Fruit fly (Drosophila melanogaster) whole organism, embryonic: ENCODE data around the gene kat80.

Source experiments
- Bteb2 ChIP-seq: fragments of 200-800 bp; sonication (Bioruptor generic); optimal IDR thresholded peaks from 2 replicates; lab custom pipeline; 2016; ENCODE audit warnings: missing biosample characterization, missing genetic modification characterization
- CG10565 ChIP-seq: fragments of 200-800 bp; sonication (Bioruptor generic); optimal IDR thresholded peaks from 3 replicates; lab custom pipeline; 2016; ENCODE audit warnings: missing biosample characterization, mild to moderate bottlenecking, missing genetic modification characterization
- CG11085 ChIP-seq: fragments of 200-800 bp; sonication (Bioruptor generic); IDR thresholded peaks from 2 replicates; pipeline ENCODE4 v1.3.6; 2022; ENCODE audit warnings: missing biosample characterization, missing genetic modification characterization
- CG11504 ChIP-seq: fragments of 200-800 bp; sonication (Bioruptor generic); optimal IDR thresholded peaks from 3 replicates; lab custom pipeline; 2019; ENCODE audit warnings: missing biosample characterization, mild to moderate bottlenecking, missing genetic modification characterization, moderate library complexity
- CG12236 ChIP-seq: fragments of 200-800 bp; sonication (Bioruptor generic); optimal IDR thresholded peaks from 2 replicates; lab custom pipeline; 2016; ENCODE audit warnings: missing biosample characterization, missing genetic modification characterization
- CG12744 ChIP-seq: fragments of 200-800 bp; sonication (Bioruptor generic); optimal IDR thresholded peaks from 2 replicates; lab custom pipeline; 2016; ENCODE audit warnings: missing biosample characterization, missing genetic modification characterization
- CG13123 ChIP-seq: fragments of 200-800 bp; sonication (Bioruptor generic); optimal IDR thresholded peaks from 2 replicates; lab custom pipeline; 2016; ENCODE audit warnings: missing biosample characterization, missing genetic modification characterization
- CG15269 ChIP-seq: fragments of 200-800 bp; sonication (Bioruptor generic); optimal IDR thresholded peaks from 2 replicates; lab custom pipeline; 2018; ENCODE audit warnings: missing biosample characterization, mild to moderate bottlenecking, missing genetic modification characterization, moderate library complexity
- CG17359 ChIP-seq: fragments of 200-800 bp; sonication (Bioruptor generic); optimal IDR thresholded peaks from 3 replicates; lab custom pipeline; 2018; ENCODE audit warnings: missing biosample characterization, mild to moderate bottlenecking, missing genetic modification characterization, moderate library complexity
- CG31224 ChIP-seq: fragments of 200-800 bp; sonication (Bioruptor generic); IDR thresholded peaks from 2 replicates; pipeline ENCODE4 v1.3.6; 2022; ENCODE audit warnings: missing biosample characterization, missing genetic modification characterization
- CG3281 ChIP-seq: fragments of 200-800 bp; sonication (Bioruptor generic); optimal IDR thresholded peaks from 3 replicates; lab custom pipeline; 2017; ENCODE audit warnings: missing biosample characterization, mild to moderate bottlenecking, missing genetic modification characterization
- CG33213 ChIP-seq: fragments of 200-800 bp; sonication (Bioruptor generic); optimal IDR thresholded peaks from 3 replicates; lab custom pipeline; 2016; ENCODE audit warnings: missing biosample characterization, missing genetic modification characterization
- CG6654 ChIP-seq: fragments of 200-800 bp; sonication (Bioruptor generic); optimal IDR thresholded peaks from 2 replicates; lab custom pipeline; 2017; ENCODE audit warnings: missing biosample characterization, mild to moderate bottlenecking, missing genetic modification characterization
- CG7786 ChIP-seq: fragments of 200-800 bp; sonication (Bioruptor generic); optimal IDR thresholded peaks from 2 replicates; lab custom pipeline; 2016; ENCODE audit warnings: missing biosample characterization, missing genetic modification characterization
- CG8478 ChIP-seq: fragments of >200 bp; optimal IDR thresholded peaks from 2 replicates; lab custom pipeline; 2018
- CG8765 ChIP-seq: fragments of 200-800 bp; sonication (Bioruptor generic); IDR thresholded peaks from 2 replicates; pipeline ENCODE4 v1.3.6; 2022; ENCODE audit warnings: missing biosample characterization, missing genetic modification characterization
- CG9215 ChIP-seq: fragments of 200-800 bp; sonication (Bioruptor generic); IDR thresholded peaks from 2 replicates; pipeline ENCODE4 v1.3.6; 2022; ENCODE audit warnings: missing biosample characterization, missing genetic modification characterization
- Camta ChIP-seq: fragments of 200-800 bp; sonication (Bioruptor generic); optimal IDR thresholded peaks from 2 replicates; lab custom pipeline; 2016; ENCODE audit warnings: missing biosample characterization, missing genetic modification characterization
- Dp ChIP-seq: fragments of 200-800 bp; sonication (Bioruptor generic); optimal IDR thresholded peaks from 2 replicates; lab custom pipeline; 2018; ENCODE audit warnings: missing biosample characterization, mild to moderate bottlenecking, missing genetic modification characterization, moderate library complexity
- Drgx ChIP-seq: fragments of 200-800 bp; sonication (Bioruptor generic); IDR thresholded peaks from 2 replicates; pipeline ENCODE4 v1.3.6; 2022; ENCODE audit warnings: missing biosample characterization, missing genetic modification characterization
- Fer2 ChIP-seq: fragments of 200-800 bp; sonication (Bioruptor generic); optimal IDR thresholded peaks from 2 replicates; lab custom pipeline; 2018; ENCODE audit warnings: missing biosample characterization, mild to moderate bottlenecking, missing genetic modification characterization, moderate library complexity
- Gsc ChIP-seq: fragments of 200-800 bp; sonication (Bioruptor generic); IDR thresholded peaks from 2 replicates; pipeline ENCODE4 v1.3.6; 2022; ENCODE audit warnings: missing biosample characterization, missing genetic modification characterization
- HLH54F ChIP-seq: fragments of 200-800 bp; sonication (Bioruptor generic); optimal IDR thresholded peaks from 3 replicates; lab custom pipeline; 2016; ENCODE audit warnings: missing biosample characterization, missing genetic modification characterization
- Hmx ChIP-seq: fragments of 200-800 bp; sonication (Bioruptor generic); optimal IDR thresholded peaks from 2 replicates; lab custom pipeline; 2016; ENCODE audit warnings: missing biosample characterization, missing genetic modification characterization
- Mad ChIP-seq: fragments of 200-800 bp; sonication (Bioruptor generic); optimal IDR thresholded peaks from 2 replicates; lab custom pipeline; 2016; ENCODE audit warnings: missing biosample characterization, missing genetic modification characterization
- NC2β ChIP-seq: fragments of 200-800 bp; sonication (Bioruptor generic); optimal IDR thresholded peaks from 2 replicates; lab custom pipeline; 2016; ENCODE audit warnings: missing biosample characterization, missing genetic modification characterization
- Ptx1 ChIP-seq: fragments of 200-800 bp; sonication (Bioruptor generic); IDR thresholded peaks from 2 replicates; pipeline ENCODE4 v1.3.6; 2022; ENCODE audit warnings: missing biosample characterization, missing genetic modification characterization
- Sry-β ChIP-seq: fragments of 200-800 bp; sonication (Bioruptor generic); optimal IDR thresholded peaks from 2 replicates; lab custom pipeline; 2018; ENCODE audit warnings: missing biosample characterization, mild to moderate bottlenecking, missing genetic modification characterization, moderate library complexity
- Sry-δ ChIP-seq: fragments of 200-800 bp; sonication (Bioruptor generic); optimal IDR thresholded peaks from 2 replicates; lab custom pipeline; 2016; ENCODE audit warnings: missing biosample characterization, missing genetic modification characterization
- Stat92E ChIP-seq, 3 experiments: fragments of >200 bp in 2 of 3; fragments of 200-800 bp in 1 of 3; sonication (Bioruptor generic) in 1 of 3; optimal IDR thresholded peaks; 2 replicates each; lab custom pipeline; 2017 to 2019; ENCODE audit warnings: missing biosample characterization in 3 of 3, missing genetic modification characterization in 3 of 3, mild to moderate bottlenecking in 1 of 3, moderate library complexity in 1 of 3
- Xrp1 ChIP-seq: fragments of 200-800 bp; sonication (Bioruptor generic); IDR thresholded peaks from 2 replicates; pipeline ENCODE4 v1.3.6; 2022; ENCODE audit warnings: missing biosample characterization, missing genetic modification characterization
- ara ChIP-seq: fragments of 200-800 bp; sonication (Bioruptor generic); IDR thresholded peaks from 2 replicates; pipeline ENCODE4 v1.3.6; 2022; ENCODE audit warnings: missing biosample characterization, missing genetic modification characterization
- chn ChIP-seq: fragments of 200-800 bp; sonication (Bioruptor generic); optimal IDR thresholded peaks from 2 replicates; lab custom pipeline; 2016; ENCODE audit warnings: missing biosample characterization, missing genetic modification characterization
- ci ChIP-seq: fragments of 200-800 bp; sonication (Bioruptor generic); IDR thresholded peaks from 3 replicates; pipeline ENCODE4 v1.3.6; 2022; ENCODE audit warnings: missing biosample characterization, missing genetic modification characterization
- crc ChIP-seq: fragments of 200-800 bp; sonication (Bioruptor generic); optimal IDR thresholded peaks from 2 replicates; lab custom pipeline; 2016; ENCODE audit warnings: missing biosample characterization, missing genetic modification characterization
- ftz-f1 ChIP-seq: fragments of 200-800 bp; sonication (Bioruptor generic); optimal IDR thresholded peaks from 2 replicates; lab custom pipeline; 2016; ENCODE audit warnings: missing biosample characterization, missing genetic modification characterization
- gce ChIP-seq: fragments of 200-800 bp; sonication (Bioruptor generic); IDR thresholded peaks from 3 replicates; pipeline ENCODE4 v1.3.6; 2022; ENCODE audit warnings: missing biosample characterization, missing genetic modification characterization
- gcm2 ChIP-seq: fragments of 200-800 bp; sonication (Bioruptor generic); optimal IDR thresholded peaks from 2 replicates; lab custom pipeline; 2016; ENCODE audit warnings: missing biosample characterization, missing genetic modification characterization
- gro ChIP-seq: fragments of 200-800 bp; sonication (Bioruptor generic); optimal IDR thresholded peaks from 2 replicates; lab custom pipeline; 2016; ENCODE audit warnings: missing biosample characterization, missing genetic modification characterization
- her ChIP-seq: fragments of 200-800 bp; sonication (Bioruptor generic); optimal IDR thresholded peaks from 2 replicates; lab custom pipeline; 2016; ENCODE audit warnings: missing biosample characterization, missing genetic modification characterization
- kni ChIP-seq: fragments of 200-800 bp; sonication (Bioruptor generic); optimal IDR thresholded peaks from 3 replicates; lab custom pipeline; 2017; ENCODE audit warnings: mild to moderate bottlenecking, missing biosample characterization, missing genetic modification reagents, missing genetic modification characterization
- lab ChIP-seq: fragments of 200-800 bp; sonication (Bioruptor generic); optimal IDR thresholded peaks from 3 replicates; lab custom pipeline; 2017; ENCODE audit warnings: missing biosample characterization, missing genetic modification characterization, mild to moderate bottlenecking, moderate library complexity, missing genetic modification reagents
- nerfin-2 ChIP-seq: fragments of 200-800 bp; sonication (Bioruptor generic); IDR thresholded peaks from 2 replicates; pipeline ENCODE4 v1.3.6; 2022; ENCODE audit warnings: missing biosample characterization, missing genetic modification characterization; ENCODE audit not compliant: partially characterized antibody
- nmo ChIP-seq: fragments of 200-800 bp; sonication (Bioruptor generic); optimal IDR thresholded peaks from 2 replicates; lab custom pipeline; 2018; ENCODE audit warnings: missing biosample characterization, mild to moderate bottlenecking, missing genetic modification characterization, moderate library complexity
- odd ChIP-seq: fragments of 200-800 bp; sonication (Bioruptor generic); optimal IDR thresholded peaks from 2 replicates; lab custom pipeline; 2017; ENCODE audit warnings: missing biosample characterization, mild to moderate bottlenecking, missing genetic modification characterization
- pan ChIP-seq, 4 experiments: fragments of >200 bp in 3 of 4; fragments of 200-800 bp in 1 of 4; sonication (Bioruptor generic) in 1 of 4; optimal IDR thresholded peaks in 3 of 4; IDR thresholded peaks in 1 of 4; 2 replicates each; pipeline versions ENCODE4 v1.3.6 to Lab custom; 2017 to 2022; ENCODE audit warnings: missing biosample characterization in 2 of 4, missing genetic modification characterization in 2 of 4, mixed read lengths in 1 of 4
- pita ChIP-seq: fragments of 200-800 bp; sonication (Bioruptor generic); optimal IDR thresholded peaks from 2 replicates; lab custom pipeline; 2017; ENCODE audit warnings: missing biosample characterization, mild to moderate bottlenecking, missing genetic modification characterization
- pnt ChIP-seq: fragments of 200-800 bp; sonication (Bioruptor generic); optimal IDR thresholded peaks from 3 replicates; lab custom pipeline; 2016; ENCODE audit warnings: missing biosample characterization, missing genetic modification characterization
- stwl ChIP-seq: fragments of 200-800 bp; sonication (Bioruptor generic); optimal IDR thresholded peaks from 3 replicates; lab custom pipeline; 2018; ENCODE audit warnings: missing biosample characterization, mild to moderate bottlenecking, missing genetic modification characterization, moderate library complexity
- trh ChIP-seq: fragments of 200-800 bp; sonication (Bioruptor generic); optimal IDR thresholded peaks from 2 replicates; lab custom pipeline; 2016; ENCODE audit warnings: missing biosample characterization, missing genetic modification characterization
- tx ChIP-seq: fragments of 200-800 bp; sonication (Bioruptor generic); optimal IDR thresholded peaks from 2 replicates; lab custom pipeline; 2016; ENCODE audit warnings: missing biosample characterization, missing genetic modification characterization
- unc-4 ChIP-seq: fragments of 200-800 bp; sonication (Bioruptor generic); IDR thresholded peaks from 2 replicates; pipeline ENCODE4 v1.3.6; 2022; ENCODE audit warnings: missing biosample characterization, missing genetic modification characterization; ENCODE audit not compliant: partially characterized antibody

Gene kat80

DNA sequence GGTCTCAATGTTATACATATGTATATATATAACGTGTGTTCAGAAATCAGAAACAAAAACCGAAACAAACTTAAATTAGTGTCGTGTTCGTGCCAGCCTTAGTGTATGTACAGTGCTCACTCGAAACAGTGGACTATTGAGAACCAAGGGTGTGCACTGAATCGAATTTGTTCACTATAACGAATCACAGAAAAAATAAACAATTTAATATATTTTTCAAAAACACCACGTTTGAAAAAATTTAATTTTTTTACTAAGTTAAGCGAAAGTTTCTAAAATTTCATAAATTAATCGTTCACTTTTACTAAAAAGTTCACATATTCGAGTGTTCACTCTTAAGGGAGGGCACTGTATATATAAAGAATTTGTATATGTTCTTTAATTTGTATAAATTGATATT, 9.2 kb upstream of the kat80 start (continued):
- TF ChIP-seq ara = no peak
- TF ChIP-seq stwl (tag; lab: Kevin White, UChicago) = no peak
- TF ChIP-seq CG12744 (GFP tag; lab: Kevin White, UChicago) = no peak
- no peak for TF ChIP-seq pan (optimal IDR thresholded peaks at IDR 0.05; lab: Kevin White, UChicago)
- peak in 1 of 2 experiments; percentile 19 for TF ChIP-seq pan (GFP tag; optimal IDR thresholded peaks at IDR 0.05 in 1 of 2, IDR thresholded peaks at IDR 0.05 in 1 of 2)
- TF ChIP-seq Stat92E (GFP tag; optimal IDR thresholded peaks at IDR 0.05; lab: Kevin White, UChicago) = no peak
- no peak for TF ChIP-seq nmo (GFP tag; lab: Kevin White, UChicago)
- TF ChIP-seq gcm2 = no peak
- TF ChIP-seq CG7786 (GFP tag; lab: Kevin White, UChicago) = no peak
- TF ChIP-seq crc = no peak
- no peak for TF ChIP-seq CG12236
- TF ChIP-seq odd (GFP tag; lab: Kevin White, UChicago) = no peak
- TF ChIP-seq CG31224 = no peak
- 0 out of 2 replicates have a peak, but pooled peaks have one; percentile 11 for TF ChIP-seq Drgx (GFP tag; lab: Robert Waterston, UW)
- TF ChIP-seq CG17359 (tag; lab: Kevin White, UChicago) = peak; percentile 20
- TF ChIP-seq pnt (GFP tag; lab: Kevin White, UChicago) = no peak
- no peak for TF ChIP-seq pita (GFP tag; lab: Kevin White, UChicago)
- TF ChIP-seq CG15269 (tag; lab: Kevin White, UChicago) = peak; percentile 48
- no peak for TF ChIP-seq nerfin-2 (GFP tag; lab: Robert Waterston, UW)
- TF ChIP-seq Ptx1 (GFP tag; lab: Robert Waterston, UW) = no peak
- TF ChIP-seq kni (GFP tag; lab: Kevin White, UChicago) = no peak
- TF ChIP-seq CG8765 (GFP tag; lab: Robert Waterston, UW) = no peak
- no peak for TF ChIP-seq Fer2
- no peak for TF ChIP-seq CG8478 (lab: Kevin White, UChicago)
- no peak for TF ChIP-seq chn (GFP tag; lab: Kevin White, UChicago)
- no peak for TF ChIP-seq CG10565 (GFP tag; lab: Kevin White, UChicago)
- no peak for TF ChIP-seq Hmx
- no peak for TF ChIP-seq CG13123
- TF ChIP-seq gce (GFP tag; lab: Robert Waterston, UW) = no peak
- TF ChIP-seq CG11085 (GFP tag; lab: Robert Waterston, UW) = no peak
- TF ChIP-seq gro = no peak
- TF ChIP-seq Camta (GFP tag; lab: Kevin White, UChicago) = no peak
- TF ChIP-seq Bteb2 (GFP tag; lab: Kevin White, UChicago) = no peak
- TF ChIP-seq lab = peak; percentile 48
- no peak for TF ChIP-seq ci
- TF ChIP-seq Sry-β (GFP tag; lab: Kevin White, UChicago) = no peak
- TF ChIP-seq NC2β (GFP tag; lab: Kevin White, UChicago) = no peak
- TF ChIP-seq Gsc (GFP tag; lab: Robert Waterston, UW) = no peak
- peak; percentile 9 for TF ChIP-seq CG3281
- TF ChIP-seq trh (GFP tag; lab: Kevin White, UChicago) = no peak
- TF ChIP-seq CG9215 = no peak
- no peak for TF ChIP-seq tx (GFP tag; lab: Kevin White, UChicago)
- TF ChIP-seq Sry-δ (GFP tag; lab: Kevin White, UChicago) = no peak
- no peak for TF ChIP-seq unc-4
- no peak for TF ChIP-seq her (GFP tag; lab: Kevin White, UChicago)
- TF ChIP-seq CG33213 (GFP tag; lab: Kevin White, UChicago) = no peak
- peak; percentile 51 for TF ChIP-seq CG11504 (tag; lab: Kevin White, UChicago)
- TF ChIP-seq HLH54F = no peak
- TF ChIP-seq Mad = no peak
- no peak for TF ChIP-seq CG6654 (GFP tag; lab: Kevin White, UChicago)
- no peak for TF ChIP-seq ftz-f1 (GFP tag; lab: Kevin White, UChicago)
- no peak for TF ChIP-seq Dp (GFP tag; lab: Kevin White, UChicago)
- peak; percentile 51; the same call in 1 of the 2 replicates for TF ChIP-seq Xrp1 (GFP tag; lab: Robert Waterston, UW)
